Worm (Caenorhabditis elegans) whole organism, L3 larva: ENCODE measurements around the gene C09E9.1.

Experiments used
- R02D3.7 ChIP-seq: fragments of 150-350 bp; optimal IDR thresholded peaks from 2 replicates; lab custom pipeline; 2014; ENCODE audit warnings: missing biosample characterization, missing genetic modification characterization
- ZK546.5 ChIP-seq: sonication (generic microtip); optimal IDR thresholded peaks from 2 replicates; lab custom pipeline; 2017; ENCODE audit warnings: missing biosample characterization, missing genetic modification characterization
- aly-2 ChIP-seq: fragments of 150-350 bp; optimal IDR thresholded peaks from 2 replicates; lab custom pipeline; 2014; ENCODE audit warnings: missing biosample characterization, missing genetic modification characterization
- ama-1 ChIP-seq: fragments of 150-350 bp; optimal IDR thresholded peaks from 2 replicates; lab custom pipeline; 2018
- ceh-16 ChIP-seq: sonication (generic microtip); optimal IDR thresholded peaks from 2 replicates; lab custom pipeline; 2017; ENCODE audit warnings: missing biosample characterization, missing genetic modification characterization
- ceh-28 ChIP-seq: fragments of 150-350 bp; optimal IDR thresholded peaks from 2 replicates; lab custom pipeline; 2014; ENCODE audit warnings: missing biosample characterization, missing genetic modification reagents, missing genetic modification characterization
- ceh-82 ChIP-seq: fragments of 150-350 bp; optimal IDR thresholded peaks from 2 replicates; lab custom pipeline; 2014; ENCODE audit warnings: missing biosample characterization, missing genetic modification characterization
- ceh-9 ChIP-seq: sonication (generic microtip); optimal IDR thresholded peaks from 2 replicates; lab custom pipeline; 2018; ENCODE audit warnings: missing biosample characterization, missing genetic modification characterization
- daf-12 ChIP-seq: fragments of 150-350 bp; optimal IDR thresholded peaks from 2 replicates; lab custom pipeline; 2014; ENCODE audit warnings: missing biosample characterization, missing genetic modification reagents, missing genetic modification characterization
- egl-27 ChIP-seq: sonication (generic microtip); optimal IDR thresholded peaks from 4 replicates; lab custom pipeline; 2017; ENCODE audit warnings: missing biosample characterization, missing genetic modification reagents, missing genetic modification characterization
- egl-5 ChIP-seq: fragments of 150-350 bp; optimal IDR thresholded peaks from 2 replicates; lab custom pipeline; 2017; ENCODE audit warnings: missing biosample characterization, missing genetic modification reagents, missing genetic modification characterization, inconsistent platforms
- elt-1 ChIP-seq: fragments of 150-350 bp; optimal IDR thresholded peaks from 2 replicates; lab custom pipeline; 2014; ENCODE audit warnings: missing biosample characterization, missing genetic modification characterization
- elt-2 ChIP-seq: sonication (generic microtip); optimal IDR thresholded peaks from 2 replicates; lab custom pipeline; 2016; ENCODE audit warnings: missing genetic modification reagents, mild to moderate bottlenecking, missing genetic modification characterization, missing compliant biosample characterization
- elt-3 ChIP-seq, 3 experiments: fragments of 150-350 bp in 1 of 3; sonication (generic microtip) in 2 of 3; optimal IDR thresholded peaks; 2 replicates in 2 of 3; 4 replicates in 1 of 3; lab custom pipeline; 2014 to 2017; ENCODE audit warnings: missing biosample characterization in 3 of 3, missing genetic modification characterization in 3 of 3
- eor-1 ChIP-seq, 2 experiments: fragments of 150-350 bp; optimal IDR thresholded peaks; 2 replicates each; lab custom pipeline; 2014 to 2018; ENCODE audit warnings: missing biosample characterization in 2 of 2, missing genetic modification characterization in 2 of 2
- fkh-10 ChIP-seq: sonication (generic microtip); optimal IDR thresholded peaks from 2 replicates; lab custom pipeline; 2017; ENCODE audit warnings: missing biosample characterization, missing genetic modification reagents, missing genetic modification characterization
- fkh-2 ChIP-seq: fragments of 150-350 bp; optimal IDR thresholded peaks from 2 replicates; lab custom pipeline; 2014; ENCODE audit warnings: missing biosample characterization, missing genetic modification reagents, missing genetic modification characterization
- hmg-11 ChIP-seq: sonication (generic microtip); optimal IDR thresholded peaks from 2 replicates; lab custom pipeline; 2016; ENCODE audit warnings: missing genetic modification characterization, missing compliant biosample characterization
- jun-1 ChIP-seq: fragments of 150-350 bp; optimal IDR thresholded peaks from 2 replicates; lab custom pipeline; 2014; ENCODE audit warnings: missing biosample characterization, missing genetic modification reagents, missing genetic modification characterization
- lin-15B ChIP-seq: fragments of 150-350 bp; optimal IDR thresholded peaks from 2 replicates; lab custom pipeline; 2014; ENCODE audit warnings: missing biosample characterization, missing genetic modification characterization
- lin-39 ChIP-seq: fragments of 150-350 bp; optimal IDR thresholded peaks from 2 replicates; lab custom pipeline; 2018; ENCODE audit warnings: missing biosample characterization, missing genetic modification reagents, missing genetic modification characterization
- lsy-12 ChIP-seq: sonication (generic microtip); optimal IDR thresholded peaks from 2 replicates; lab custom pipeline; 2016; ENCODE audit warnings: mild to moderate bottlenecking, missing genetic modification characterization, missing compliant biosample characterization
- mdl-1 ChIP-seq: fragments of 150-350 bp; optimal IDR thresholded peaks from 2 replicates; lab custom pipeline; 2014; ENCODE audit warnings: missing biosample characterization, missing genetic modification characterization
- mml-1 ChIP-seq: fragments of 150-350 bp; sonication (generic microtip); optimal IDR thresholded peaks from 3 replicates; lab custom pipeline; 2014; ENCODE audit warnings: missing biosample characterization, missing genetic modification characterization
- nfya-1 ChIP-seq: sonication (generic microtip); optimal IDR thresholded peaks from 2 replicates; lab custom pipeline; 2017; ENCODE audit warnings: missing genetic modification characterization, mild to moderate bottlenecking, missing compliant biosample characterization, antibody characterized with exemption, moderate library complexity; ENCODE audit not compliant: insufficient read depth
- nhr-11 ChIP-seq: fragments of 150-350 bp; optimal IDR thresholded peaks from 2 replicates; lab custom pipeline; 2014; ENCODE audit warnings: missing biosample characterization, missing genetic modification characterization
- nhr-12 ChIP-seq: fragments of 150-350 bp; optimal IDR thresholded peaks from 2 replicates; lab custom pipeline; 2014; ENCODE audit warnings: missing biosample characterization, missing genetic modification characterization
- nhr-23 ChIP-seq: fragments of 150-350 bp; optimal IDR thresholded peaks from 2 replicates; lab custom pipeline; 2014; ENCODE audit warnings: missing biosample characterization, missing genetic modification reagents, missing genetic modification characterization
- nhr-237 ChIP-seq: fragments of 150-350 bp; optimal IDR thresholded peaks from 2 replicates; lab custom pipeline; 2014; ENCODE audit warnings: missing biosample characterization, missing genetic modification characterization
- nhr-25 ChIP-seq: sonication (generic microtip); optimal IDR thresholded peaks from 2 replicates; lab custom pipeline; 2017; ENCODE audit warnings: missing biosample characterization, missing genetic modification characterization
- nhr-28 ChIP-seq: fragments of 150-350 bp; optimal IDR thresholded peaks from 2 replicates; lab custom pipeline; 2014; ENCODE audit warnings: missing biosample characterization, missing genetic modification characterization
- nhr-43 ChIP-seq: sonication (generic microtip); optimal IDR thresholded peaks from 2 replicates; lab custom pipeline; 2016; ENCODE audit warnings: mild to moderate bottlenecking, missing genetic modification characterization, missing compliant biosample characterization; ENCODE audit not compliant: poor library complexity, severe bottlenecking
- nhr-76 ChIP-seq: fragments of 150-350 bp; sonication (generic microtip); optimal IDR thresholded peaks from 5 replicates; lab custom pipeline; 2014; ENCODE audit warnings: missing biosample characterization, missing genetic modification characterization
- nhr-77 ChIP-seq: fragments of 150-350 bp; optimal IDR thresholded peaks from 2 replicates; lab custom pipeline; 2014; ENCODE audit warnings: missing biosample characterization, missing genetic modification characterization
- pha-4 ChIP-seq: fragments of 150-350 bp; optimal IDR thresholded peaks from 2 replicates; lab custom pipeline; 2014; ENCODE audit warnings: missing biosample characterization, missing genetic modification reagents, missing genetic modification characterization
- pqm-1 ChIP-seq: fragments of 150-350 bp; optimal IDR thresholded peaks from 2 replicates; lab custom pipeline; 2017; ENCODE audit warnings: missing biosample characterization, missing genetic modification characterization, inconsistent platforms
- skn-1 ChIP-seq: fragments of 150-350 bp; optimal IDR thresholded peaks from 2 replicates; lab custom pipeline; 2014; ENCODE audit warnings: missing biosample characterization, missing genetic modification characterization
- snpc-4 ChIP-seq: fragments of 150-350 bp; optimal IDR thresholded peaks from 2 replicates; lab custom pipeline; 2014; ENCODE audit warnings: missing biosample characterization, missing genetic modification characterization
- tbx-2 ChIP-seq: sonication (generic microtip); optimal IDR thresholded peaks from 2 replicates; lab custom pipeline; 2016; ENCODE audit warnings: mild to moderate bottlenecking, missing genetic modification characterization, missing compliant biosample characterization
- unc-39 ChIP-seq: sonication (generic microtip); optimal IDR thresholded peaks from 4 replicates; lab custom pipeline; 2017; ENCODE audit warnings: missing biosample characterization, missing genetic modification characterization
- unc-62 ChIP-seq: fragments of 150-350 bp; sonication (generic microtip); optimal IDR thresholded peaks from 4 replicates; lab custom pipeline; 2014; ENCODE audit warnings: missing biosample characterization, missing genetic modification reagents, missing genetic modification characterization
- zag-1 ChIP-seq: fragments of 150-350 bp; optimal IDR thresholded peaks from 2 replicates; lab custom pipeline; 2014; ENCODE audit warnings: missing biosample characterization, missing genetic modification characterization
- ztf-11 ChIP-seq: fragments of 150-350 bp; optimal IDR thresholded peaks from 2 replicates; lab custom pipeline; 2014; ENCODE audit warnings: missing biosample characterization, missing genetic modification characterization
- ztf-4 ChIP-seq: fragments of 150-350 bp; optimal IDR thresholded peaks from 2 replicates; lab custom pipeline; 2014; ENCODE audit warnings: missing biosample characterization, missing genetic modification characterization

Gene C09E9.1

ce11 chrIV:1274583-1274982 is at the start of gene C09E9.1:
TSS of gene C09E9.1 (plus strand) at chrIV:1274868.
- TF ChIP-seq ztf-11 (tag; lab: Kevin White, UChicago) (no peak), pqm-1 (no peak), skn-1 (tag; lab: Kevin White, UChicago) (peak; percentile 42), R02D3.7 (no peak), hmg-11 (tag; lab: Kevin White, UChicago) (peak; percentile 80), mml-1 (tag; lab: Kevin White, UChicago) (no peak), mdl-1 (tag; lab: Kevin White, UChicago) (peak; percentile 97), eor-1 (tag; optimal IDR thresholded peaks at IDR 0.05; lab: Kevin White, UChicago) (no peak), daf-12 (tag; lab: Kevin White, UChicago) (no peak), lin-15B (tag; lab: Kevin White, UChicago) (peak; percentile 88), snpc-4 (peak; percentile 15), jun-1 (peak; percentile 62), aly-2 (tag; lab: Kevin White, UChicago) (no peak), nfya-1 (peak; percentile 79), nhr-23 (tag; lab: Kevin White, UChicago) (peak; percentile 6), elt-2 (tag; lab: Kevin White, UChicago) (peak; percentile 72), pha-4 (tag; lab: Kevin White, UChicago) (peak; percentile 39), lin-39 (peak; percentile 63), lsy-12 (tag; lab: Kevin White, UChicago) (no peak), nhr-11 (tag; lab: Kevin White, UChicago) (no peak), ceh-82 (tag; lab: Kevin White, UChicago) (no peak), ZK546.5 (no peak), elt-3 (tag; optimal IDR thresholded peaks at IDR 0.05; lab: Kevin White, UChicago) (no peak), egl-5 (tag; lab: Kevin White, UChicago) (no peak), nhr-12 (no peak), ama-1 (no peak), ceh-9 (tag; lab: Kevin White, UChicago) (no peak), elt-1 (tag; lab: Kevin White, UChicago) (no peak), tbx-2 (no peak), ceh-28 (tag; lab: Kevin White, UChicago) (peak; percentile 61), nhr-43 (no peak), zag-1 (tag; lab: Kevin White, UChicago) (no peak), nhr-76 (tag; lab: Kevin White, UChicago) (no peak), nhr-77 (tag; lab: Kevin White, UChicago) (no peak), ztf-4 (tag; lab: Kevin White, UChicago) (no peak), unc-39 (no peak), fkh-2 (tag; lab: Kevin White, UChicago) (no peak), fkh-10 (GFP tag; lab: Kevin White, UChicago) (peak; percentile 8), nhr-25 (tag; lab: Kevin White, UChicago) (peak; percentile 14), unc-62 (no peak), egl-27 (no peak)

ce11 chrIV:1225596-1226232 is 49.0 kb upstream of the C09E9.1 start, which contains the start of gene W09G12.8:
TSS of gene W09G12.8 (plus strand) at chrIV:1226182.
- TF ChIP-seq nfya-1 (no peak), jun-1 (no peak), ceh-16 (tag; lab: Kevin White, UChicago) (no peak), ceh-82 (tag; lab: Kevin White, UChicago) (no peak), ztf-4 (tag; lab: Kevin White, UChicago) (no peak), nhr-43 (no peak), pqm-1 (no peak), nhr-23 (tag; lab: Kevin White, UChicago) (no peak), ceh-28 (tag; lab: Kevin White, UChicago) (no peak), daf-12 (tag; lab: Kevin White, UChicago) (no peak), nhr-12 (no peak), nhr-237 (tag; lab: Kevin White, UChicago) (no peak), nhr-28 (no peak), eor-1 (tag; optimal IDR thresholded peaks at IDR 0.05; lab: Kevin White, UChicago) (no peak), fkh-2 (tag; lab: Kevin White, UChicago) (no peak), snpc-4 (no peak), aly-2 (tag; lab: Kevin White, UChicago) (no peak)
